Worm (Caenorhabditis elegans): Measurements from ENCODE around the gene nipa-1.

DNA sequence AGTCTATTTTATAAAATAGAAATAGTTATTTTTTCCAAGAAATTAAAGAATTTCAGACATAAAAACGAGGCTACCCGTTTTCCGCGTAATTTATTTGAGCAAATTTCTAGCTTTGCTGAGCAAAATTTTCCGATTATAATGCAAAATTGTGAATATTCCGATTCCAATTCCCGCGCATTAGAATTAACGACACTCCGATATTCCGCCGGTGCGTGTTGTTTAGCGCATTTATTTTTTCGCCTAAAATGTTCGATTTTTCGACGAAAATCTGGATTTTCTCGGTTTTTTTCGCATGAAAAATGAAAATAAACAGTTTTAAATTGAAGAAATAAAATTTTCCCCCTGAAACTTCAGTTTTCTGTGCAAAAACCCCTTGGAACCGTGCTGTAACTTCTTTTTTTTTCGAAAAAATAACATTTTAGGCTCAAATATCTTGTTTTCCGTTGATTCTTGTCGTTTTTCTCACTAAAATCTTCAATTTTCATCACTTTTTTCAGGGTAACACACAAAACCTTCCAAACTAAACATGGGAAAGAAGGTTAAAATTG is 56.8 kb downstream of the nipa-1 start, which contains the start of gene H06I04.3:
- TF ChIP-seq nhr-27 (tag; optimal IDR thresholded peaks at IDR 0.05), result no peak
- no peak for TF ChIP-seq hmg-1.2 (GFP tag; IDR thresholded peaks at IDR 0.05)
- TF ChIP-seq pha-4 (tag; optimal IDR thresholded peaks at IDR 0.05), result no peak
- TF ChIP-seq ceh-100 (GFP tag; IDR thresholded peaks at IDR 0.05), result no peak
